Worm (Caenorhabditis elegans) whole organism, L4 larva: ENCODE data around the gene tbx-43.

Experiments
- cey-2 ChIP-seq: sonication (generic microtip); optimal IDR thresholded peaks from 3 replicates; lab custom pipeline; 2017; ENCODE audit warnings: missing genetic modification characterization, mild to moderate bottlenecking, missing compliant biosample characterization, antibody characterized with exemption, borderline replicate concordance; ENCODE audit not compliant: insufficient read depth
- php-3 ChIP-seq: fragments of 200-800 bp; sonication (Bioruptor generic); IDR thresholded peaks from 2 replicates; pipeline ENCODE4 v1.3.6; 2022; ENCODE audit warnings: missing genetic modification reagents, missing genetic modification characterization, missing compliant biosample characterization
- unc-62 ChIP-seq, 3 experiments: fragments of 150-350 bp in 1 of 3; sonication (generic microtip); optimal IDR thresholded peaks in 2 of 3; peaks in 1 of 3; 1 replicate in 1 of 3; 2 replicates in 2 of 3; lab custom pipeline; 2014 to 2017; ENCODE audit warnings: missing biosample characterization in 3 of 3, missing genetic modification characterization in 3 of 3, missing genetic modification reagents in 3 of 3, missing genotype in 1 of 3

tbx-43 gene

DNA sequence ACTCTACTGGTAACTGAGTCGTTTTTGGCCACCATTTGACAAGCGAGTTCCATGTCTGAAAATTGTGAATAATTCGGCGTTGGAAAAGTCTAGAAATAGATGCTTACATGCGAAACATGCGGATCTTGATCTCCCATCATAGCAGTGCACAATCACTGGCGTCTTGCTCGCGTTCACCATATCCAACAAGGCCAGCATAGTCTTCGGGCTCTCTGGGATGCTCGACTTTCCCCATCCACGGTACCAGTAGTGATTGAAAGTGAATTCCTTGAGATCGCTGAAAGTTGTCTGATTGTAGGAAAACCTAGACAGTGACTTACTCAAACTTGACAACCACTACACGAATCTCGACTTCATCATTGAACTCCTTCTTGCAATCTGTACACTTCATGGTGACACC, 52.1 kb downstream of the tbx-43 start:
- TF ChIP-seq unc-62 (GFP tag; optimal IDR thresholded peaks at IDR 0.05 in 1 of 2; lab: Kevin White, UChicago) (peak in 1 of 2 experiments; percentile 95), unc-62 (tag; optimal IDR thresholded peaks at IDR 0.05; lab: Kevin White, UChicago) (no peak), cey-2 (no peak), php-3 (GFP tag; lab: Robert Waterston, UW) (no peak)
